Worm (Caenorhabditis elegans) whole organism, young adult: Measurements from ENCODE around the gene C13B4.1.

Source experiments
- ama-1 ChIP-seq, 3 experiments: fragments of 150-350 bp in 1 of 3; sonication (generic microtip) in 2 of 3; optimal IDR thresholded peaks; 2 replicates each; lab custom pipeline; 2014 to 2018; ENCODE audit warnings: missing biosample characterization in 2 of 3, missing genetic modification characterization in 2 of 3, missing genetic modification reagents in 2 of 3
- hmg-20 ChIP-seq: fragments of 200-800 bp; sonication (Bioruptor generic); IDR thresholded peaks from 2 replicates; pipeline ENCODE4 v1.3.6; 2022; ENCODE audit warnings: missing genetic modification reagents, missing genetic modification characterization, missing compliant biosample characterization
- hsf-1 ChIP-seq: fragments of 200-800 bp; sonication (Bioruptor generic); IDR thresholded peaks from 2 replicates; pipeline ENCODE4 v1.3.6; 2022; ENCODE audit warnings: missing genetic modification reagents, missing genetic modification characterization, missing compliant biosample characterization
- lsl-1 ChIP-seq: fragments of 200-800 bp; sonication (Bioruptor generic); optimal IDR thresholded peaks from 2 replicates; lab custom pipeline; 2018; ENCODE audit warnings: mild to moderate bottlenecking, missing genetic modification characterization, moderate library complexity, missing compliant biosample characterization
- mxl-1 ChIP-seq: sonication (generic microtip); optimal IDR thresholded peaks from 2 replicates; lab custom pipeline; 2016; ENCODE audit warnings: missing genetic modification characterization, missing compliant biosample characterization
- pha-4 ChIP-seq: fragments of 150-350 bp; sonication (generic microtip); optimal IDR thresholded peaks from 2 replicates; lab custom pipeline; 2014; ENCODE audit warnings: missing biosample characterization, missing genetic modification reagents, missing genetic modification characterization
- snpc-4 ChIP-seq, 5 experiments: fragments of 150-350 bp in 1 of 5; sonication (generic microtip) in 4 of 5; optimal IDR thresholded peaks; 2 replicates each; lab custom pipeline; 2014 to 2018; ENCODE audit warnings: missing genetic modification characterization in 5 of 5, missing biosample characterization in 3 of 5, antibody characterized with exemption in 2 of 5, mild to moderate bottlenecking in 2 of 5, missing compliant biosample characterization in 2 of 5, missing genotype in 2 of 5, moderate library complexity in 2 of 5, missing genetic modification reagents in 1 of 5

- TF ChIP-seq snpc-4 (GFP tag; optimal IDR thresholded peaks at IDR 0.05; lab: Kevin White, UChicago) (no peak), snpc-4 (tag; optimal IDR thresholded peaks at IDR 0.05; lab: Kevin White, UChicago) (no peak), pha-4 (tag; lab: Kevin White, UChicago) (no peak), hsf-1 (GFP tag; lab: Robert Waterston, UW) (no peak), ama-1 (optimal IDR thresholded peaks at IDR 0.05; lab: Kevin White, UChicago) (no peak), ama-1 (GFP tag; optimal IDR thresholded peaks at IDR 0.05; lab: Kevin White, UChicago) (no peak), mxl-1 (tag; lab: Kevin White, UChicago) (no peak), lsl-1 (no peak), hmg-20 (GFP tag; lab: Robert Waterston, UW) (no peak)
These were observed 14.8 kb upstream of the C13B4.1 start, which contains the start of gene cysl-2 for ce11 chrII:14494414-14494463.
